Worm (Caenorhabditis elegans) whole organism, L4 larva: ENCODE results near the gene dmsr-4.

Source experiments
- D1046.2 ChIP-seq: fragments of 200-800 bp; sonication (Bioruptor generic); IDR thresholded peaks from 2 replicates; pipeline ENCODE4 v1.3.6; 2022; ENCODE audit warnings: missing genetic modification characterization, missing compliant biosample characterization
- T20F7.1 ChIP-seq: fragments of 200-800 bp; sonication (Bioruptor generic); optimal IDR thresholded peaks from 2 replicates; lab custom pipeline; 2018; ENCODE audit warnings: mild to moderate bottlenecking, missing genetic modification characterization, missing compliant biosample characterization
- Y105C5A.15 ChIP-seq: fragments of 200-800 bp; sonication (Bioruptor generic); IDR thresholded peaks from 2 replicates; pipeline ENCODE4 v1.3.6; 2022; ENCODE audit warnings: missing genetic modification characterization, missing compliant biosample characterization
- Y48G9A.11 ChIP-seq: fragments of 200-800 bp; sonication (Bioruptor generic); IDR thresholded peaks from 2 replicates; pipeline ENCODE4 v1.3.6; 2022; ENCODE audit warnings: missing genetic modification reagents, missing genetic modification characterization, missing compliant biosample characterization
- Y5F2A.4 ChIP-seq: fragments of 200-800 bp; sonication (Bioruptor generic); optimal IDR thresholded peaks from 2 replicates; lab custom pipeline; 2018; ENCODE audit warnings: mild to moderate bottlenecking, missing genetic modification characterization, missing compliant biosample characterization
- ZK337.2 ChIP-seq: fragments of 200-800 bp; sonication (Bioruptor generic); IDR thresholded peaks from 2 replicates; pipeline ENCODE4 v1.3.6; 2022; ENCODE audit warnings: missing genetic modification reagents, missing genetic modification characterization, missing compliant biosample characterization
- aha-1 ChIP-seq: fragments of 150-350 bp; peaks from one replicate; lab custom pipeline; 2014; ENCODE audit warnings: missing biosample characterization, missing genetic modification characterization
- aly-2 ChIP-seq: sonication (generic microtip); optimal IDR thresholded peaks from 2 replicates; lab custom pipeline; 2018; ENCODE audit warnings: missing biosample characterization, missing genetic modification characterization
- ama-1 ChIP-seq: fragments of 150-350 bp; optimal IDR thresholded peaks from 2 replicates; lab custom pipeline; 2014; ENCODE audit warnings: inconsistent platforms, mixed read lengths
- arid-1 ChIP-seq: fragments of 200-800 bp; sonication (Bioruptor generic); conservative IDR thresholded peaks from 2 replicates; pipeline ENCODE4 v1.3.6; 2022; ENCODE audit warnings: missing genetic modification reagents, missing genetic modification characterization, missing compliant biosample characterization
- attf-4 ChIP-seq: sonication (generic microtip); optimal IDR thresholded peaks from 3 replicates; lab custom pipeline; 2017; ENCODE audit warnings: missing biosample characterization, missing genetic modification characterization
- ceh-32 ChIP-seq: sonication (generic microtip); optimal IDR thresholded peaks from 2 replicates; lab custom pipeline; 2016; ENCODE audit warnings: mild to moderate bottlenecking, missing genetic modification characterization, missing compliant biosample characterization; ENCODE audit not compliant: poor library complexity
- ceh-62 ChIP-seq: sonication (generic microtip); optimal IDR thresholded peaks from 2 replicates; lab custom pipeline; 2017; ENCODE audit warnings: missing biosample characterization, missing genetic modification characterization
- ces-1 ChIP-seq: fragments of 150-350 bp; sonication (generic microtip); optimal IDR thresholded peaks from 4 replicates; lab custom pipeline; 2014; ENCODE audit warnings: missing biosample characterization, missing genetic modification reagents, missing genetic modification characterization
- daf-12 ChIP-seq: fragments of 150-350 bp; optimal IDR thresholded peaks from 2 replicates; lab custom pipeline; 2014; ENCODE audit warnings: missing biosample characterization, missing genetic modification reagents, missing genetic modification characterization
- dmd-8 ChIP-seq: fragments of 200-800 bp; sonication (Bioruptor generic); IDR thresholded peaks from 2 replicates; pipeline ENCODE4 v1.3.6; 2022; ENCODE audit warnings: missing genetic modification characterization, missing compliant biosample characterization
- dmd-9 ChIP-seq: fragments of 200-800 bp; sonication (Bioruptor generic); IDR thresholded peaks from 2 replicates; pipeline ENCODE4 v1.3.6; 2022; ENCODE audit warnings: missing genetic modification reagents, missing genetic modification characterization, missing compliant biosample characterization
- dpl-1 ChIP-seq: fragments of 150-350 bp; optimal IDR thresholded peaks from 2 replicates; lab custom pipeline; 2014; ENCODE audit warnings: missing biosample characterization, missing genetic modification reagents, missing genetic modification characterization
- egl-27 ChIP-seq: sonication (generic microtip); optimal IDR thresholded peaks from 3 replicates; lab custom pipeline; 2017; ENCODE audit warnings: missing biosample characterization, missing genetic modification reagents, missing genetic modification characterization
- egl-43 ChIP-seq: fragments of 200-800 bp; sonication (Bioruptor generic); IDR thresholded peaks from 2 replicates; pipeline ENCODE4 v1.3.6; 2022; ENCODE audit warnings: missing genetic modification reagents, missing genetic modification characterization, missing compliant biosample characterization
- hif-1 ChIP-seq, 2 experiments: sonication (generic microtip); optimal IDR thresholded peaks; 2 replicates each; lab custom pipeline; 2016 to 2017; ENCODE audit warnings: missing compliant biosample characterization in 2 of 2, missing genetic modification characterization in 2 of 2, missing genetic modification reagents in 2 of 2, missing genotype in 2 of 2, mild to moderate bottlenecking in 1 of 2
- lin-1 ChIP-seq: fragments of 200-800 bp; sonication (Bioruptor generic); IDR thresholded peaks from 2 replicates; pipeline ENCODE4 v1.3.6; 2022; ENCODE audit warnings: missing genetic modification reagents, missing genetic modification characterization, missing compliant biosample characterization
- lin-13 ChIP-seq: fragments of 150-350 bp; optimal IDR thresholded peaks from 2 replicates; lab custom pipeline; 2014; ENCODE audit warnings: missing biosample characterization, missing genetic modification reagents, missing genetic modification characterization
- lin-29 ChIP-seq: fragments of 200-800 bp; sonication (Bioruptor generic); IDR thresholded peaks from 2 replicates; pipeline ENCODE4 v1.3.6; 2022; ENCODE audit warnings: missing genetic modification reagents, missing genetic modification characterization, missing compliant biosample characterization
- lir-3 ChIP-seq: sonication (generic microtip); optimal IDR thresholded peaks from 2 replicates; lab custom pipeline; 2016; ENCODE audit warnings: mild to moderate bottlenecking, missing genetic modification characterization, missing compliant biosample characterization
- mes-2 ChIP-seq: sonication (generic microtip); optimal IDR thresholded peaks from 2 replicates; lab custom pipeline; 2016; ENCODE audit warnings: missing genotype, mild to moderate bottlenecking, missing genetic modification characterization, missing compliant biosample characterization; ENCODE audit not compliant: poor library complexity, severe bottlenecking
- nhr-111 ChIP-seq: fragments of 200-800 bp; sonication (Bioruptor generic); optimal IDR thresholded peaks from 2 replicates; lab custom pipeline; 2018; ENCODE audit warnings: mild to moderate bottlenecking, missing genetic modification characterization, missing compliant biosample characterization
- nhr-28 ChIP-seq: fragments of 150-350 bp; optimal IDR thresholded peaks from 2 replicates; lab custom pipeline; 2014; ENCODE audit warnings: missing biosample characterization, missing genetic modification characterization
- nhr-41 ChIP-seq: fragments of 200-800 bp; sonication (Bioruptor generic); IDR thresholded peaks from 2 replicates; pipeline ENCODE4 v1.3.6; 2022; ENCODE audit warnings: missing genetic modification reagents, missing genetic modification characterization, missing compliant biosample characterization
- pha-4 ChIP-seq, 2 experiments: fragments of 150-350 bp in 1 of 2; fragments of 200-800 bp in 1 of 2; sonication (Bioruptor generic) in 1 of 2; IDR thresholded peaks in 1 of 2; optimal IDR thresholded peaks in 1 of 2; 2 replicates each; pipeline versions ENCODE4 v1.3.6 to Lab custom; 2014 to 2022; ENCODE audit warnings: missing genetic modification characterization in 2 of 2, missing genetic modification reagents in 2 of 2, missing biosample characterization in 1 of 2, missing compliant biosample characterization in 1 of 2
- snpc-1.2 ChIP-seq: fragments of 200-800 bp; sonication (Bioruptor generic); IDR thresholded peaks from 2 replicates; pipeline ENCODE4 v1.3.6; 2022; ENCODE audit warnings: missing genetic modification reagents, missing genetic modification characterization, missing compliant biosample characterization
- unc-62 ChIP-seq, 3 experiments: fragments of 150-350 bp in 1 of 3; sonication (generic microtip); optimal IDR thresholded peaks in 2 of 3; peaks in 1 of 3; 1 replicate in 1 of 3; 2 replicates in 2 of 3; lab custom pipeline; 2014 to 2017; ENCODE audit warnings: missing biosample characterization in 3 of 3, missing genetic modification characterization in 3 of 3, missing genetic modification reagents in 3 of 3, missing genotype in 1 of 3
- zag-1 ChIP-seq: fragments of 150-350 bp; optimal IDR thresholded peaks from 2 replicates; lab custom pipeline; 2014; ENCODE audit warnings: missing biosample characterization, missing genetic modification characterization
- ztf-7 ChIP-seq: fragments of 150-350 bp; optimal IDR thresholded peaks from 2 replicates; lab custom pipeline; 2014; ENCODE audit warnings: missing biosample characterization, missing genetic modification characterization

Gene dmsr-4

DNA sequence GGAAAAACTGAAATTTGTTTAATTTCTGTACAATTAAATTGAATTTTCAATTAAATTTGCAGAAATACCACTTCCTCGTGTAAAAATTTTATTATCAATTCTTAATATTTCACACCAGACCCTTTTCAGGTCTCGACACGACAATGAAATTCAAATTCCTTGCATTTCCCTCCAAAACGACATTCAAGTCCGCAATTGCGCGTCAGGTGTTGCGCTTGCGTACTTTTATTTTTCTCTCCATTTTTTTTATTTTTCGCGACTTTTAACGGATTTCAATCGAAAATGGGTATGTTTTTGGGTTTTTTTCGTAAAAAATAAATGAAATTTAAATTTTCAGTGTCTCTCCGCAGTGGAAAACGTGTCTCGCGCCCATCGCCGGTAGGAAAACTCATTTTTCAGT is 29.1 kb upstream of the dmsr-4 start, which contains the start of gene C03H5.3:
TSS of gene C03H5.3 (plus strand) at position 132 of the 400 bp plus-strand sequence.
- TF ChIP-seq ceh-62 (tag; lab: Kevin White, UChicago), result no peak
- TF ChIP-seq aha-1 (tag; lab: Kevin White, UChicago), result peak; percentile 19
- TF ChIP-seq arid-1, result no peak
- TF ChIP-seq attf-4 (tag; lab: Kevin White, UChicago), result no peak
- TF ChIP-seq dpl-1 (GFP tag; lab: Kevin White, UChicago), result peak; percentile 94
- TF ChIP-seq mes-2, result peak; percentile 58

DNA sequence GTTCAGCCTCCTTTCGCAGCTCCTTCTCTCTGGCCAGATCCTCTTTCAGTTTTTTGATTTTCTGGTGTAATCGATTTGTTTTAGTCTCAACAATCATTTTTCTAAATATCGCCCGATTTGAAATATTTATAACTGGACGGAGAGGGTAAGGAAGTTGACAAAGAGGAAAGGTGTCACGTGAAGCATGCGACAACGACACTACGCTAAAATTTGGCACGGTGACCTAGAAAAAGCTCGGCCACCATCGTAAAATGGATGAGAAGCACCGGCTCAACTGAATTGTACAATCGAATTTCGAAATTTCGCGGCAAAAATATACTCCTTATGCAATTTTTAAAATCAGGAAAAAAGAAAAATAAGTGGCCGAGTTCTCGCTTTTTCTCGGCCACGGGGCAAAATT is 28.4 kb upstream of the dmsr-4 start, which contains the start of gene C03H5.5:
TSS of gene C03H5.5 (minus strand) at position 101 of the 400 bp plus-strand sequence.
- TF ChIP-seq Y5F2A.4 (GFP tag; lab: Kevin White, UChicago), result no peak
- no peak for TF ChIP-seq T20F7.1 (GFP tag; lab: Kevin White, UChicago)
- peak; percentile 6 for TF ChIP-seq aha-1 (tag; lab: Kevin White, UChicago)

DNA sequence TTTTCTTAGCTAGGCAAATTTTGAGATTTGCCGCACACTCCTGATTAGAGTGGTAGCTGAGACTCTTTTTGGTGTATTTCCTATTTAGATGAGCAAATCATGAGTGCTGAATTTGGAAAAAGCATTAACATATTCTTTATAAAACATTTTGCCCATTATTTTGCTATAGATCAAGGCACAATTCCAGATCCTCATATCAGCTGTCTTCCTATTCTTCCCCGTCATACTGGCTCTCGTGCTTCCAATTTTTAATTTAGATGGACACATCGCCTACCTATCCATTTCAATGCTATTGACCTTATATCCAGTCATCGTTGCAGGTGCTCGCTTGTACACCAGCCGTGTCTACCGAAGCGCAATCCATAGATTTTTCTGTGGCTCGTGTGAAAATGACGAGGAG is 23.1 kb upstream of the dmsr-4 start, which contains the start of gene C03H5.7:
TSS of gene C03H5.7 (plus strand) at position 301 of the 400 bp plus-strand sequence.
- TF ChIP-seq pha-4 (GFP tag; IDR thresholded peaks at IDR 0.05; lab: Robert Waterston, UW), result no peak
- no peak for TF ChIP-seq pha-4 (tag; optimal IDR thresholded peaks at IDR 0.05; lab: Kevin White, UChicago)

DNA sequence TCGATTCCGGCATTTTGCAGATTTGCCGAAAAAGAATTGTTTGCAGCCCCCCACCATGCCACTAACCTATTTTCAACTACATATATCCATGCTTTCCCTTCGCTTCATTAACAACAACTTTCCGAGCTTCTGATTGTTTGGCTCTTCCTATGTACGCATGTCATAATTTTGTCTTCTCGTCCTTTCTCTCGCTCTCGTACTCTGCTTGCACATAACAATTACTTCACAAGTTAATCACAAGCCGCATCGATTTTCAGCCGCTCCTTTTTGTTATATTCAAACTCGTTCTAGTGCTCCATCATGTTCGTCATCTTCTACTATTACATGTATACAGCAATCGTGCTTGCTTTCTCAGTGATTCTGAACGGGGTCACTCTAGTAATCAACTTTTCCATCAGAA is 21.5 kb upstream of the dmsr-4 start, which contains the start of gene C03H5.9:
TSS of gene C03H5.9 (plus strand) at position 301 of the 400 bp plus-strand sequence.
- TF ChIP-seq dmd-8 (GFP tag; lab: Robert Waterston, UW), result no peak
- 0 out of 2 replicates have a peak, but pooled peaks have one; percentile 21 for TF ChIP-seq dmd-9 (GFP tag; lab: Robert Waterston, UW)

DNA sequence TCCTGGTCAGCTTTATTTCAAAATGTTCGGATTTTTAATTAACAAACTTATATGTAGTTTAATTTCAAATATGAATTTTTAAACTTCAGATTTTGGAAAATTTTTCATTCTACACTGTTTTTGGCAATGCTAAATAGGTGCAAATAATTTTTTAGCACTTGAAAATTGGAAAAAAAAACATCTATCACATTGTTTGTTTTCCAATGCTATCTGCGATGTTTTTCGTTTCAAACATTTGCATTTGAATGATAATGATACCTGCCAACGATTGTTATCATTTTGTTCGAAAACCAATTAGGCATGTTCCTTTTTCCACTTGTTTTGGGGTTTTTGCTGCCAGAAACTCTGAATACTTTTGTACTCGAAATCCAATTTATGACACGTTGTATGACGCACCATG is 18.1 kb upstream of the dmsr-4 start, which contains the start of gene C03H5.4:
TSS of gene C03H5.4 (plus strand) at position 301 of the 400 bp plus-strand sequence.
- TF ChIP-seq unc-62 (GFP tag; optimal IDR thresholded peaks at IDR 0.05 in 1 of 2; lab: Kevin White, UChicago) (peak in 1 of 2 experiments; percentile 31), unc-62 (tag; optimal IDR thresholded peaks at IDR 0.05; lab: Kevin White, UChicago) (no peak), Y105C5A.15 (GFP tag; lab: Robert Waterston, UW) (no peak)

DNA sequence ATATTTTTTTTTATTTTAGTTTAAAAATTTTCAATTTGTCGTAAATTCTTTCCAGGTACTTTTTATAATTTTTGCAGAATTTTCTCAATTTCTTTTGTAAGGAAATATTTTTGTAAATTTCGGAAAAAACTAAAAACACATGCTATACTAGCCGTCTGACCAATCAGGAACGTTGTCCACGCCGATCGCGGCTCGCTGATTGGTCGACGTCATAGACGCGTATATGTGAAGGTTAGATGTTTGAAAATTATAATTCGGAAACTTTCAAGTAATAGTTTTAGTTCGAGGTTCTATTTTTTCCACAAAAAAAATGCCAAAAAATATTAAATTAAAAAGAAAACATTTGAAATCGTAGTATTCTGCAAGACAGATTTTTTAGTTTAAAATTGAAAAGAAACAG is 15.4 kb upstream of the dmsr-4 start:
- TF ChIP-seq aly-2 (no peak), ZK337.2 (GFP tag; lab: Robert Waterston, UW) (no peak), egl-43 (GFP tag; lab: Robert Waterston, UW) (no peak), lir-3 (tag; lab: Kevin White, UChicago) (no peak), nhr-28 (no peak), Y48G9A.11 (GFP tag; lab: Robert Waterston, UW) (no peak), lin-29 (GFP tag; lab: Robert Waterston, UW) (no peak), lin-13 (GFP tag; lab: Kevin White, UChicago) (no peak), nhr-111 (no peak), ceh-32 (tag; lab: Kevin White, UChicago) (no peak)

DNA sequence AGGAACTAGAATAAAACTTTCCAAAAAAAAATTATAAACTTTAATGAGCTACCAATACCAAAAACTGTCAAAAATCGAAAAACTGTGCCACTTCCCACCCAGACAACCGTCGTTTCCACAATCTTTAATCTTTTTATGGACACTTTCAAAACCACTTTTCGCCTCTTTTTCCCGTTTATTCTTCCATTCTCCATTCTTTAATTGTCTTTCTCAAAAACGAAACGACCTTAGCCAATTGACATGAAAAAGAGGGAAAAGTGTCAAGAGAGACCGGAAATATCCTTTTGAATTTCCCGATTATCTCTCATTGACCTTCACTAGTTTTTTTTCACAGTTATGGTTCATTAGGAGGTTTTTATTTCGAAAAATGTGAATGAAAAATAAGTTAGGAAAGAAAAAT is 14.7 kb upstream of the dmsr-4 start:
- TF ChIP-seq lin-1 (GFP tag; lab: Robert Waterston, UW) (no peak), aha-1 (tag; lab: Kevin White, UChicago) (no peak), nhr-41 (GFP tag; lab: Robert Waterston, UW) (no peak), ztf-7 (tag; lab: Kevin White, UChicago) (no peak), ces-1 (no peak), ama-1 (lab: Kevin White, UChicago) (no peak), egl-27 (no peak), D1046.2 (GFP tag; lab: Robert Waterston, UW) (no peak), zag-1 (no peak), daf-12 (tag; lab: Kevin White, UChicago) (no peak), snpc-1.2 (no peak), hif-1 (tag; optimal IDR thresholded peaks at IDR 0.05; lab: Kevin White, UChicago) (no peak)
- TF ChIP-seq, all 104 proteins: peak for 0
